Worm (Caenorhabditis elegans) whole organism, young adult: ENCODE measurements around the gene sec-61.B.

Source experiments
- F22D6.2 ChIP-seq: sonication (generic microtip); optimal IDR thresholded peaks from 2 replicates; lab custom pipeline; 2016; ENCODE audit warnings: mild to moderate bottlenecking, missing genetic modification characterization, missing compliant biosample characterization
- dpl-1 ChIP-seq: fragments of 150-350 bp; optimal IDR thresholded peaks from 2 replicates; lab custom pipeline; 2014; ENCODE audit warnings: missing biosample characterization, missing genetic modification reagents, missing genetic modification characterization
- madf-6 ChIP-seq: fragments of 200-800 bp; sonication (Bioruptor generic); IDR thresholded peaks from 2 replicates; pipeline ENCODE4 v1.3.6; 2022; ENCODE audit warnings: missing genetic modification reagents, missing genetic modification characterization, missing compliant biosample characterization
- mcd-1 ChIP-seq: fragments of 200-800 bp; sonication (Bioruptor generic); IDR thresholded peaks from 2 replicates; pipeline ENCODE4 v1.3.6; 2022; ENCODE audit warnings: missing genetic modification reagents, missing genetic modification characterization, missing compliant biosample characterization
- nfyb-1 ChIP-seq: fragments of 200-800 bp; sonication (Bioruptor generic); IDR thresholded peaks from 2 replicates; pipeline ENCODE4 v1.3.6; 2022; ENCODE audit warnings: missing genetic modification reagents, missing genetic modification characterization, missing compliant biosample characterization
- unc-130 ChIP-seq: sonication (generic microtip); optimal IDR thresholded peaks from 2 replicates; lab custom pipeline; 2016; ENCODE audit warnings: missing genetic modification reagents, missing genetic modification characterization, missing compliant biosample characterization

DNA sequence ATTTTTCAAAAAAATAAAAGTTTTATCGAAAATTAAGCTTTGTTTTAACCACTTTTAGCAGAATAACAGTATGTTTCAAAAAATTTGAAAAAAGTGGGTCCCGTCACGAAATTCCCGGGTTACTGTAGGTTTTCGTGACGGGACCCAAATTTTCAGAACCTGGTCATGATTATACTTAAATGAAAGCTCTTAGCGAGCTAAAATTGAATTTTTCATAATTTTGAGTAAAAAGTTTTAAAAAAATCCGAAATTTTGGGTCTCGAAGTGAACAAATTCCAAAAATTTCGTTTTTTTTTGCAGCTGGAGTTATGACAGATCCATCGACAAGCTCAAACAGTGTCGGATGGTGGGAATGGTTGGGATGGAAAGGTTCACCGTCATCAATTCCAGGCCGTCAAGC is 4.8 kb downstream of the sec-61.B start, which contains the start of gene Y38F2AR.3:
- TF ChIP-seq unc-130 (GFP tag; lab: Kevin White, UChicago) (no peak), madf-6 (GFP tag; lab: Robert Waterston, UW) (no peak), nfyb-1 (GFP tag; lab: Robert Waterston, UW) (no peak), F22D6.2 (tag; lab: Kevin White, UChicago) (no peak), mcd-1 (GFP tag; lab: Robert Waterston, UW) (no peak), dpl-1 (no peak)
